Worm (Caenorhabditis elegans) whole organism, young adult: Measurements from ENCODE around the gene ZK353.3.

ENCODE experiments used
- C17E4.6 ChIP-seq: fragments of 200-800 bp; sonication (Bioruptor generic); IDR thresholded peaks from 2 replicates; pipeline ENCODE4 v1.3.6; 2022; ENCODE audit warnings: missing genetic modification reagents, missing genetic modification characterization, missing compliant biosample characterization
- F33H1.4 ChIP-seq: fragments of 200-800 bp; sonication (Bioruptor generic); IDR thresholded peaks from 2 replicates; pipeline ENCODE4 v1.3.6; 2022; ENCODE audit warnings: missing genetic modification reagents, missing genetic modification characterization, missing compliant biosample characterization
- F57C9.4 ChIP-seq: sonication (generic microtip); optimal IDR thresholded peaks from 2 replicates; lab custom pipeline; 2017; ENCODE audit warnings: mild to moderate bottlenecking, missing genetic modification characterization, missing compliant biosample characterization
- ama-1 ChIP-seq, 3 experiments: fragments of 150-350 bp in 1 of 3; sonication (generic microtip) in 2 of 3; optimal IDR thresholded peaks; 2 replicates each; lab custom pipeline; 2014 to 2018; ENCODE audit warnings: missing biosample characterization in 2 of 3, missing genetic modification characterization in 2 of 3, missing genetic modification reagents in 2 of 3
- atf-7 ChIP-seq: sonication (generic microtip); optimal IDR thresholded peaks from 2 replicates; lab custom pipeline; 2017; ENCODE audit warnings: mild to moderate bottlenecking, missing genetic modification characterization, missing compliant biosample characterization
- dpl-1 ChIP-seq: fragments of 150-350 bp; optimal IDR thresholded peaks from 2 replicates; lab custom pipeline; 2014; ENCODE audit warnings: missing biosample characterization, missing genetic modification reagents, missing genetic modification characterization
- ets-4 ChIP-seq: fragments of 200-800 bp; sonication (Bioruptor generic); optimal IDR thresholded peaks from 2 replicates; lab custom pipeline; 2018; ENCODE audit warnings: mild to moderate bottlenecking, missing genetic modification characterization, missing compliant biosample characterization
- hlh-26 ChIP-seq: fragments of 200-800 bp; sonication (Bioruptor generic); conservative IDR thresholded peaks from 2 replicates; pipeline ENCODE4 v1.3.6; 2022; ENCODE audit warnings: missing genetic modification reagents, missing genetic modification characterization, missing compliant biosample characterization
- nfya-1 ChIP-seq: sonication (generic microtip); optimal IDR thresholded peaks from 2 replicates; lab custom pipeline; 2017; ENCODE audit warnings: antibody characterized with exemption, missing compliant biosample characterization, missing genetic modification characterization, borderline replicate concordance; ENCODE audit not compliant: insufficient read depth
- snpc-1.3 ChIP-seq: sonication (generic microtip); optimal IDR thresholded peaks from 2 replicates; lab custom pipeline; 2017; ENCODE audit warnings: missing genetic modification characterization, mild to moderate bottlenecking, missing compliant biosample characterization, antibody characterized with exemption, moderate library complexity, missing genotype, missing genetic modification reagents; ENCODE audit not compliant: insufficient read depth
- zfh-2 ChIP-seq: fragments of 200-800 bp; sonication (Bioruptor generic); conservative IDR thresholded peaks from 2 replicates; pipeline ENCODE4 v1.3.6; 2022; ENCODE audit warnings: missing genetic modification reagents, missing genetic modification characterization, missing compliant biosample characterization

DNA sequence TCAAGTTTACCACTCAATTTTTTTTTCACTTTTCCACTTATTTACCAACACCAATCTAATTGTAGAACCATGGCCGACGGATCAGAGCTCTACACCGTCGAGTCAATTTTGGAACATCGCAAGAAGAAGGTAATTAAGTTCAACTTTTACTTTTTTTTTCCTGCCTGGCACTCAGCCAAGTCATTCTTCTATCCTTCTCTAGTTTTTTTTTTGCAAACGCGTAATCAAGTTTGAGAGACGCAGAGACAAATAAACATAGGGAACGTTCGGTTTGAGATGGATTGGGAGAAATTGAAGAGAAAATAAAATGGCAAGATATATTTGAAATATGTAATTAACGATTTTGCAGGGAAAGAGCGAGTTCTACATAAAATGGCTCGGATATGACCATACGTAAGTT is 30.5 kb downstream of the ZK353.3 start, which contains the start of gene cec-1:
- TF ChIP-seq F33H1.4 (GFP tag; lab: Robert Waterston, UW) (no peak), atf-7 (tag; lab: Kevin White, UChicago) (no peak), nfya-1 (no peak), zfh-2 (no peak), C17E4.6 (no peak), dpl-1 (no peak), ets-4 (GFP tag; lab: Kevin White, UChicago) (no peak), hlh-26 (GFP tag; lab: Robert Waterston, UW) (no peak), ama-1 (optimal IDR thresholded peaks at IDR 0.05; lab: Kevin White, UChicago) (no peak), ama-1 (GFP tag; optimal IDR thresholded peaks at IDR 0.05; lab: Kevin White, UChicago) (no peak), snpc-1.3 (tag; lab: Kevin White, UChicago) (no peak), F57C9.4 (tag; lab: Kevin White, UChicago) (no peak)
